Fruit fly (Drosophila melanogaster): ENCODE measurements around the gene CG6462.

DNA sequence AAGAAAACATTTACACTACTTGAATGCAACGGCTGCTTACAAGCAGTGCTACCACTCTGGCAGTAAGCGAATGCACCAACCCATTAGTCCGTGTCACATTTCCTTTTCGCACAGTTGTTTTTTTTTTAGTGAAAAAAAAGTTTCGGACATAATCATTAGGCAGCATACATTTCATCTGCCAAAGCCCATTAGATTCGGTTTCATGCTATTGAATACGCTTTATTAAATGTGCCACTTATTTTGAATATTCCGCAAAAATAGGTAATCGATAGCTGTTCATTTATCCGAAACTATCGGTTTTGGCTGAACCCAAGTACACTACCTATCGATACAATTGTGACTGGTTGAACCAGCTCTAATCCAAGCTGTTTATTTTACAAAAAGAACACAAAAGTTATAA, 17.9 kb downstream of the CG6462 start, which contains the start of gene tant:
- TF ChIP-seq CG10669 (GFP tag; optimal IDR thresholded peaks at IDR 0.05), result no peak
- no peak for TF ChIP-seq Smox (GFP tag; optimal IDR thresholded peaks at IDR 0.05)
- TF ChIP-seq CG10631 (GFP tag; optimal IDR thresholded peaks at IDR 0.05), result no peak
- TF ChIP-seq Sox102F (GFP tag; optimal IDR thresholded peaks at IDR 0.05), result no peak
- no peak for TF ChIP-seq Lpt (GFP tag; optimal IDR thresholded peaks at IDR 0.05)
- no peak for TF ChIP-seq Ets21C (GFP tag; optimal IDR thresholded peaks at IDR 0.05)
- no peak for TF ChIP-seq CG32006 (GFP tag; optimal IDR thresholded peaks at IDR 0.05)
- no peak for TF ChIP-seq acj6 (GFP tag; optimal IDR thresholded peaks at IDR 0.05)
- no peak for TF ChIP-seq CG6854 (GFP tag; optimal IDR thresholded peaks at IDR 0.05)
- TF ChIP-seq CG16779 (tag; optimal IDR thresholded peaks at IDR 0.05), result no peak
- no peak for TF ChIP-seq CG8319 (GFP tag; optimal IDR thresholded peaks at IDR 0.05)
- no peak for TF ChIP-seq CG3919 (GFP tag; optimal IDR thresholded peaks at IDR 0.05)
- no peak for TF ChIP-seq Ets96B (tag; optimal IDR thresholded peaks at IDR 0.05)
- TF ChIP-seq achi (GFP tag; optimal IDR thresholded peaks at IDR 0.05), result no peak
